Fruit fly (Drosophila melanogaster) S2 (cell line): ENCODE data around the gene rtet.
A peak's percentile ranks its signal among the peaks of the same experiment; 100 is the strongest.

Experiments used
- CG8478 ChIP-seq: fragments of >200 bp; optimal IDR thresholded peaks from 2 replicates; lab custom pipeline; 2018
- CTCF ChIP-seq, 2 experiments: fragments of >200 bp; optimal IDR thresholded peaks; 2 replicates each; lab custom pipeline; 2018

rtet gene

DNA sequence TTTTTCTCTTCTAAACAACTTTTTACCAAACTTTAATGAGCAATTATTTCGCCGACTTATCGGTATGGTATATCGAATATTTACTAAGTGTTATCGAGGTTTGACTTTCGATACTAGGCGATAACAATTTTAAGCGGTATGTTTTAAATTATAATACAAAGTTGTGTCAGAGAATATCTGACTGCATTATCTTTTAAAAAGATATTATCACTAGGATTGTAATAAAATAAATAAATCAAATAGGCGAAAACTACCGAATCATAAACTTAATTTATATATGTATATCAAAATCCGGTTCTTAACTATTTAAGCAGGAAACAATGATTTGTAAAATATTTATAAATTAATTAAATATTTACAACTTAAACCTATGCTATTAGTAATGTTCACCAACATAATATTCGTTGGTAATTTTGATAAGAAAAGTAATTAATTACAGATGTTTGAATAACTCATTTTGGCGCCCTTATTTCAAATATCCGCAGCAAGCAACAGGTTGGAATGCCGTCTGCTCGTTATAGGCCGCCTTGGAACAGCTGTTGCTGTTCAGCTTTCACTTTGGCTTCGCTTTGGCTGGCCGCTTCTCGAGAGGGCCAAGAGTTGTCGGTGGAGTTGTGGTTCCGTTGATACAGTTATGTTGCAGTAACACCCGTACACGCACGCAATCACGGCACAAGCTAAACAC lies at the start of gene rtet, which contains the start of gene Sec15:
rtet (plus strand) TSS at position 540 of the 685 bp plus-strand sequence.
Sec15 (minus strand) TSS at position 66 of the 685 bp plus-strand sequence.
- no peak for TF ChIP-seq CTCF (optimal IDR thresholded peaks at IDR 0.05; lab: Kevin White, UChicago)
- TF ChIP-seq CG8478 (lab: Kevin White, UChicago): no peak

- TF ChIP-seq CG8478 (lab: Kevin White, UChicago) (no peak), CTCF (optimal IDR thresholded peaks at IDR 0.05; lab: Kevin White, UChicago) (no peak)
Observed at dm6 chr3R:21059486-21060356, 48.5 kb upstream of the rtet start.

DNA sequence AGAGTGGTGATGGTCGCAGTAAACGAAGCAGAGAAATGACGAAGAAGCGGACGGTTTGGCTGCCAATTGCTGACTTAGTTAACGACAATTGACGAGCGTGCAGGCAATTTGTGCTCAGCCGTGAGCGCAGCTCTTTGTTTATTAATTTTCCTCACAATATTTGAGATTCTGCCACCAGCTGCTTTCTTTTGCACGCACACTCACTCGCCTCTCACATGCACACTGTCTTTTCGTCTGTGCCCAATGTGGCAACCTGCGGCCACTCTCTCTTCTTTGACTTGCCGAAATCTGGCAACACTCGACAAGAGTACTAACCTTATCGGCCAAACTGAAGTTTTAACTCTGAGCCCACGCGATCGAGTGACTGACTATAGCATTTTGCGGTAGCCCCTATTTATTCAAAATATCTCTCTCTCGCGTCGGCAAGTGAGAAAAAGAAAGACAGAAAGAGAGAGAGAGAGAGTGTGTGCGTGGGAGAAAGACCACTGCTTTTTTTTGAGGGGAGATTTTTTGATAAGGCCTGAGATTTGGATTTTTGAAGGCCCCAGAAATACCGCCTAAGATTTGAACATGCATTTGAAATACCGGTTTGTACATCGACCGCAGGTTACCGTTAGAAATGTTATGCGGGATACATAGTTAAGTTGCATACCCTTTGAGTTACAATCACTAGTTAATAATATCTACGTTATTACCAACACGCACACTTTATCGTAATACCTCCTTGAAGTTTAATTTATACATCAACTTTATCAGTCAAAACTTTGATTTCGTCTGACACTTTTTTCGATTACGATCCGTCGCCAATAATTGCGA lies 47.6 kb upstream of the rtet start, which contains the start of gene Mvl:
Mvl (minus strand) TSS at position 371 of the 816 bp plus-strand sequence.
- TF ChIP-seq CTCF (optimal IDR thresholded peaks at IDR 0.05; lab: Kevin White, UChicago) (peak; percentile 5 to 35), CG8478 (lab: Kevin White, UChicago) (no peak)

dm6 chr3R:21063433-21063832 lies 44.8 kb upstream of the rtet start:
- TF ChIP-seq CTCF (optimal IDR thresholded peaks at IDR 0.05; lab: Kevin White, UChicago) (no peak), CG8478 (lab: Kevin White, UChicago) (no peak)

DNA sequence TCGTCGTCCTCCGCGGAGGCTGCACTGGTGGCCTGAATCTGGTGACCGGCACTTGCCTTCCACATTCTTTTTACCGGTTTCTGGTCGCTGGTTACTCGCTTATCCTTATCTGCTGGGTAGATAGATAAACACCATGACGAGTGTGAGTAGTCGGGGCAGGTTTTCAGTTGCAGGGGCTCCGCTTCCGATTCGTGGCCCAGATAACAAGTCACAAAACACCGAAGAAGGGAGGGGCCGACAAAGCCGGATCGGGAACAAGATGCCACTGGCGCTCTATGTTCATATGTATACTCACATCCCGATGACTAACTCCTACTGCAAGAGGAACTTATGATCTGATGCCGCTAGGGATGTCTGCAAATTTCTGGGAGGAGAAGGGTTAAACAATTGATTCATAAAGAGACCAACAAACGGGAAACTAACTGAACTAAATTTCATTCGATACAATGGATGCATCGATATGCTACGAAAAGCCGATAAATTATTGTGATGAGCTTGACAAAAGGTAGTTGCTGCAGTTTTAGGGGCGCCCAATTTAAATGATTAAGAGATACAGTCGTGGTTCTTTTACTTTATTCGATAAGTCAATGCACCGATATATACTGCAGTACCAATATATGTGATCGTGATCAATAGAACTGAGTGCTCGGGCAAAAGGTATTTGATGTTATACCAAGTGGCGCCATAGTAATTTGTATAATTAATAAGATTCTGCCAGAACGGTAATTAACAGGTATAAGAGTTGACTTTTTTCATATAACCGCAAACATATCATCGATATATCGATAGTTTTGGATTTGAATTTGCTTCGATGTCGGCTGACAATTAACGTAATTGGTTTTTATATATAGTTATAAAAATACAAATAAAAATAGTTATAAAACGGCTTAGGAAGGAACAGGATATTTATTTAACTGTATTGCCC lies 44.0 kb upstream of the rtet start, which contains the start of gene Cortactin:
Cortactin (minus strand) TSS at position 472 of the 925 bp plus-strand sequence.
- TF ChIP-seq CG8478 (lab: Kevin White, UChicago) (no peak), CTCF (optimal IDR thresholded peaks at IDR 0.05; lab: Kevin White, UChicago) (peak in 1 of 2 experiments; percentile 47)

DNA sequence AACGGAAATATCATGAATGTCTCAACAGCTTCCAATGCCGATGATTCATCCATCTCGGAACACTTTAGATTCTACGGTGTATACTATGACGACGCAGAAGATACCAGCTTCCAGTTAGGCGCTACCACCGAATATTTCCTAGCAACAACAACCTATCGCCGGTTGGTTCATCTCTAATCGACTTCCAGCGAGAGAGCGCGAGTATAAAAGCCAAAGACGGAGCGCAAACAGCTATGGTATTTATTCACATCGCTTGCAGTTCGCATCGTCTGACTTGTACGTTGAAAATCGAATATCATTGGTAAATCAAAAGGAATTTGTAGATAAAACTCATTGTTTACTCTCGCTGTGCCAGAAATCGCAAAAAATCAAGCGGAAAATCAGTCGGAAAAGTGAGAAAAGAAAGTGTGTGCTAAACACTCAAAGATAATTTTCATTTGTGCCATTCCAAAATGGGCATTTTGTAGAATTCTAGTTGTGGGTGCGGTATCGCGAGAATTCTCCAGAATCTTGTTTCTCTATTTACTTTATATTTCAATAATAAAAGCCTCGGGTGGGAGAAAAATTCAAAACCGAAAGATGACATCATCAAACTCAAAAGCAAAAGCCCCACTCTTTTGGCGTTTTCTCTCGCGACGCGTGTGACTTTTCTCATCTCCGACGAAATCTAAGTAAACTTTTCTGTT lies 43.1 kb upstream of the rtet start, which contains the start of gene AnxB9:
AnxB9 (plus strand) TSS at position 232 of the 686 bp plus-strand sequence.
- peak in 1 of 2 experiments; percentile 22 for TF ChIP-seq CTCF (optimal IDR thresholded peaks at IDR 0.05; lab: Kevin White, UChicago)
- no peak for TF ChIP-seq CG8478 (lab: Kevin White, UChicago)

DNA sequence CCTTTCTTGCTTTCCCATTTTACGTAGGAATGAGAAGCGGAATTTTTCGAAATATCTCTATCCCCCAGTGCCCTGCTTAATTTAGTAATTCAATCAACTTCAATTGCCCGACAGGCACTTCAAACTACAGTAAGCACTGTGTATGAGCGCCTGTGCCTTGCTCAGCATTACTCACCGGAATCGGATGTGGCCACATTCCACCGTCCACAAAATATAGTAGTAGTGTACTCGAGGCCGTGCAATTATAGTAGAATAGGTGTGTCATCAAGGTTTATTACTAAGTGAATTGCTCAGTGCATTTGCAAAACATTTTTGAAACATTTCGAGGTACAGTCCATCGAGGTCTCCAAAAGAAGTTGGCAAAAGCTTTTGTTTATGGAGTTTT lies 42.6 kb upstream of the rtet start:
- TF ChIP-seq CG8478 (lab: Kevin White, UChicago) (no peak), CTCF (optimal IDR thresholded peaks at IDR 0.05; lab: Kevin White, UChicago) (no peak)

- TF ChIP-seq CTCF (optimal IDR thresholded peaks at IDR 0.05; lab: Kevin White, UChicago) (no peak), CG8478 (lab: Kevin White, UChicago) (no peak)
Observed at dm6 chr3R:21066469-21067284, 41.6 kb upstream of the rtet start.

dm6 chr3R:21067543-21067942 lies 40.7 kb upstream of the rtet start:
- no peak for TF ChIP-seq CTCF (optimal IDR thresholded peaks at IDR 0.05; lab: Kevin White, UChicago)
- no peak for TF ChIP-seq CG8478 (lab: Kevin White, UChicago)

DNA sequence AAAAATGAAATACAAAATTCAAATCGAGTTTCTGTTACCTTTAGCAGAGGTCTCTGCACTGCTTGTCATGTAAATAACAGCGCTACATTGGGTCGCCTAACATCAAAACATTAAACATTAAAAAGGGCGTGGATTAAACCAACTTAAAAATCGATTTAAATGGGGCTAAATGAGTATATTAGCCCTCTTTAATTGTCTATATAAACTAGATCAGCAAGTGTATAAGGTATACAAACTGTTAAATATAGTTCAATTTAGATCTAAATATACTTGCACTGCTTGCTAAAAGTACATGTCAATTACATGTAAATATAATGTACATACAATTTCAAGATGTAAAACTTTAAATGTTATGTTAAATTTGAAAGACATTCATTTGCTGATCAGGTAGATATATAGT lies 38.5 kb upstream of the rtet start:
- TF ChIP-seq CTCF (optimal IDR thresholded peaks at IDR 0.05; lab: Kevin White, UChicago) (peak in 1 of 2 experiments; percentile 2), CG8478 (lab: Kevin White, UChicago) (no peak)

DNA sequence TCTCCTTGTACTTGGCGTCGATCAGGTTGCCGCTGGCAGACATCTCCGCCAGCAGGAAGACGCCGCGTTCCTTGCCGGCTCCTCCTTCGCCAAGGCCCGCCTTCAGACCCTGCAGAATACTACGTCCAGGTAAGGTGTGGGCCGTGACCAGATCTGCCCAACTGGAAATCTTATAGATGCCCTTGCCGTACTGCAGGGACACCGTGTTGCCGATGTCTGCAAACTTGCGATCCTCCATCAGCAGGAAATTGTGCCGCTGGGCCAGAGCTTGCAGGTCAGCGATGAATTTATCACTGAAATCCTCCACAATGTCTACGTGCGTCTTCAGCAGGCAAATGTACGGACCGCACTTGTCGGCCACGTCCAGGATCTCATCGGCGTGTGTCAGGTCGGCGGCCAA lies 36.9 kb upstream of the rtet start:
- TF ChIP-seq CG8478 (lab: Kevin White, UChicago) (no peak), CTCF (optimal IDR thresholded peaks at IDR 0.05; lab: Kevin White, UChicago) (no peak)
